Fruit fly (Drosophila melanogaster): ENCODE results near the gene CG12725.

CG12725 gene

dm6 chrX:13384583-13385342 lies 17.9 kb downstream of the CG12725 start, which contains the start of the genes Rbp1-like and Tim9a (continued):
- TF ChIP-seq kni (GFP tag; optimal IDR thresholded peaks at IDR 0.05) (no peak), fd64A (GFP tag; optimal IDR thresholded peaks at IDR 0.05) (no peak), wor (GFP tag; IDR thresholded peaks at IDR 0.05) (no peak), sd (tag; optimal IDR thresholded peaks at IDR 0.05) (peak; percentile 68), btn (GFP tag; optimal IDR thresholded peaks at IDR 0.05) (no peak), BEAF-32 (GFP tag; optimal IDR thresholded peaks at IDR 0.05) (peak; percentile 91), CG4854 (GFP tag; optimal IDR thresholded peaks at IDR 0.05) (no peak), crc (GFP tag; optimal IDR thresholded peaks at IDR 0.05) (no peak), zen (tag; optimal IDR thresholded peaks at IDR 0.05) (no peak), ci (GFP tag; IDR thresholded peaks at IDR 0.05) (no peak), CG10209 (GFP tag; optimal IDR thresholded peaks at IDR 0.05) (peak; percentile 28), CG17328 (GFP tag; IDR thresholded peaks at IDR 0.05) (no peak), CG10462 (GFP tag; optimal IDR thresholded peaks at IDR 0.05) (no peak), dmrt99B (tag; optimal IDR thresholded peaks at IDR 0.05) (peak; percentile 19), MTF-1 (GFP tag; optimal IDR thresholded peaks at IDR 0.05; ENCODE audit: borderline replicate concordance) (no peak), Abd-B (GFP tag; optimal IDR thresholded peaks at IDR 0.05) (peak; percentile 19), repo (GFP tag; optimal IDR thresholded peaks at IDR 0.05) (no peak), pb (GFP tag; optimal IDR thresholded peaks at IDR 0.05) (no peak), CG6689 (GFP tag; IDR thresholded peaks at IDR 0.05) (no peak), zen2 (GFP tag; IDR thresholded peaks at IDR 0.05; ENCODE audit: partially characterized antibody) (0 out of 3 replicates have a peak, but pooled peaks have one; percentile 32), CG11247 (GFP tag; IDR thresholded peaks at IDR 0.05) (no peak), CG12236 (GFP tag; optimal IDR thresholded peaks at IDR 0.05) (no peak), Dbx (GFP tag; IDR thresholded peaks at IDR 0.05) (peak; percentile 17; the same call in 1 of the 3 replicates), Atf-2 (GFP tag; optimal IDR thresholded peaks at IDR 0.05) (no peak), Dad (GFP tag; optimal IDR thresholded peaks at IDR 0.05) (no peak), CG1647 (GFP tag; optimal IDR thresholded peaks at IDR 0.05) (no peak), CG13624 (GFP tag; optimal IDR thresholded peaks at IDR 0.05) (no peak), Aef1 (GFP tag; IDR thresholded peaks at IDR 0.05) (no peak), tio (GFP tag; optimal IDR thresholded peaks at IDR 0.05) (no peak), Fer1 (GFP tag; optimal IDR thresholded peaks at IDR 0.05) (peak; percentile 43), CG31388 (GFP tag; optimal IDR thresholded peaks at IDR 0.05) (no peak), HHEX (GFP tag; optimal IDR thresholded peaks at IDR 0.05) (no peak), CG1792 (GFP tag; optimal IDR thresholded peaks at IDR 0.05) (no peak), Asciz (GFP tag; optimal IDR thresholded peaks at IDR 0.05) (no peak), rib (GFP tag; IDR thresholded peaks at IDR 0.05) (no peak), CG11504 (tag; optimal IDR thresholded peaks at IDR 0.05) (no peak), gem (tag; optimal IDR thresholded peaks at IDR 0.05) (peak; percentile 53), cas (GFP tag; IDR thresholded peaks at IDR 0.05) (no peak), NC2β (GFP tag; optimal IDR thresholded peaks at IDR 0.05) (no peak), PHDP (tag; optimal IDR thresholded peaks at IDR 0.05) (peak; percentile 3), BtbVII (GFP tag; optimal IDR thresholded peaks at IDR 0.05) (peak; percentile 5), CG2712 (tag; optimal IDR thresholded peaks at IDR 0.05) (peak; percentile 54), CG17361 (GFP tag; IDR thresholded peaks at IDR 0.05) (peak; percentile 61; the same call in 1 of the 3 replicates), CG17829 (tag; optimal IDR thresholded peaks at IDR 0.05) (peak; percentile 51), eyg (GFP tag; optimal IDR thresholded peaks at IDR 0.05) (no peak), ATbp (GFP tag; optimal IDR thresholded peaks at IDR 0.05) (no peak), ab (GFP tag; optimal IDR thresholded peaks at IDR 0.05) (no peak), CG1603 (tag; optimal IDR thresholded peaks at IDR 0.05) (peak; percentile 16), Bgb (GFP tag; IDR thresholded peaks at IDR 0.05; ENCODE audit: partially characterized antibody) (peak; percentile 58; the same call in 1 of the 2 replicates), CG10366 (GFP tag; IDR thresholded peaks at IDR 0.05) (no peak)
